Worm (Caenorhabditis elegans) whole organism, L4 larva: ENCODE measurements around the gene Y61B8A.6.

Experiments
- D1046.2 ChIP-seq: fragments of 200-800 bp; sonication (Bioruptor generic); IDR thresholded peaks from 2 replicates; pipeline ENCODE4 v1.3.6; 2022; ENCODE audit warnings: missing genetic modification characterization, missing compliant biosample characterization
- F49E8.2 ChIP-seq: sonication (generic microtip); optimal IDR thresholded peaks from 2 replicates; lab custom pipeline; 2016; ENCODE audit warnings: missing compliant biosample characterization, mild to moderate bottlenecking, missing genetic modification characterization, borderline replicate concordance
- Y48G9A.11 ChIP-seq: fragments of 200-800 bp; sonication (Bioruptor generic); IDR thresholded peaks from 2 replicates; pipeline ENCODE4 v1.3.6; 2022; ENCODE audit warnings: missing genetic modification reagents, missing genetic modification characterization, missing compliant biosample characterization
- Y75B8A.6 ChIP-seq: fragments of 200-800 bp; sonication (Bioruptor generic); IDR thresholded peaks from 2 replicates; pipeline ENCODE4 v1.3.6; 2022; ENCODE audit warnings: missing genetic modification reagents, missing genetic modification characterization, missing compliant biosample characterization
- aha-1 ChIP-seq: fragments of 150-350 bp; peaks from one replicate; lab custom pipeline; 2014; ENCODE audit warnings: missing biosample characterization, missing genetic modification characterization
- ama-1 ChIP-seq: fragments of 150-350 bp; optimal IDR thresholded peaks from 2 replicates; lab custom pipeline; 2014; ENCODE audit warnings: inconsistent platforms, mixed read lengths
- ceh-20 ChIP-seq: fragments of 200-800 bp; sonication (Bioruptor generic); IDR thresholded peaks from 2 replicates; pipeline ENCODE4 v1.3.6; 2022; ENCODE audit warnings: missing genetic modification reagents, missing genetic modification characterization, missing compliant biosample characterization
- ceh-32 ChIP-seq: sonication (generic microtip); optimal IDR thresholded peaks from 2 replicates; lab custom pipeline; 2016; ENCODE audit warnings: mild to moderate bottlenecking, missing genetic modification characterization, missing compliant biosample characterization; ENCODE audit not compliant: poor library complexity
- ceh-62 ChIP-seq: sonication (generic microtip); optimal IDR thresholded peaks from 2 replicates; lab custom pipeline; 2017; ENCODE audit warnings: missing biosample characterization, missing genetic modification characterization
- dpl-1 ChIP-seq: fragments of 150-350 bp; optimal IDR thresholded peaks from 2 replicates; lab custom pipeline; 2014; ENCODE audit warnings: missing biosample characterization, missing genetic modification reagents, missing genetic modification characterization
- hlh-30 ChIP-seq: sonication (generic microtip); optimal IDR thresholded peaks from 2 replicates; lab custom pipeline; 2017; ENCODE audit warnings: antibody characterized with exemption, mild to moderate bottlenecking, missing genetic modification characterization, missing compliant biosample characterization; ENCODE audit not compliant: insufficient read depth
- hmg-1.1 ChIP-seq: fragments of 200-800 bp; sonication (Bioruptor generic); IDR thresholded peaks from 2 replicates; pipeline ENCODE4 v1.3.6; 2022; ENCODE audit warnings: missing genetic modification reagents, missing genetic modification characterization, missing compliant biosample characterization
- lim-7 ChIP-seq: fragments of 200-800 bp; sonication (Bioruptor generic); IDR thresholded peaks from 2 replicates; pipeline ENCODE4 v1.3.6; 2022; ENCODE audit warnings: missing genetic modification characterization, missing compliant biosample characterization
- lin-15B ChIP-seq: fragments of 150-350 bp; sonication (generic microtip); optimal IDR thresholded peaks from 3 replicates; lab custom pipeline; 2014; ENCODE audit warnings: missing biosample characterization, missing genetic modification characterization
- lin-29 ChIP-seq: fragments of 200-800 bp; sonication (Bioruptor generic); IDR thresholded peaks from 2 replicates; pipeline ENCODE4 v1.3.6; 2022; ENCODE audit warnings: missing genetic modification reagents, missing genetic modification characterization, missing compliant biosample characterization
- lin-38 ChIP-seq: fragments of 200-800 bp; sonication (Bioruptor generic); IDR thresholded peaks from 2 replicates; pipeline ENCODE4 v1.3.6; 2022; ENCODE audit warnings: missing genetic modification reagents, missing genetic modification characterization, missing compliant biosample characterization
- lin-39 ChIP-seq: fragments of 150-350 bp; optimal IDR thresholded peaks from 2 replicates; lab custom pipeline; 2014; ENCODE audit warnings: missing biosample characterization, missing genetic modification reagents, missing genetic modification characterization
- lir-3 ChIP-seq: sonication (generic microtip); optimal IDR thresholded peaks from 2 replicates; lab custom pipeline; 2016; ENCODE audit warnings: mild to moderate bottlenecking, missing genetic modification characterization, missing compliant biosample characterization
- madf-5 ChIP-seq, 2 experiments: fragments of 200-800 bp; sonication (Bioruptor generic); IDR thresholded peaks; 2 replicates each; pipeline ENCODE4 v1.3.6; 2022; ENCODE audit warnings: missing compliant biosample characterization in 2 of 2, missing genetic modification characterization in 2 of 2
- madf-9 ChIP-seq: fragments of 200-800 bp; sonication (Bioruptor generic); conservative IDR thresholded peaks from 2 replicates; pipeline ENCODE4 v1.3.6; 2022; ENCODE audit warnings: missing genetic modification reagents, missing genetic modification characterization, missing compliant biosample characterization
- mdt-29 ChIP-seq: fragments of 200-800 bp; sonication (Bioruptor generic); IDR thresholded peaks from 2 replicates; pipeline ENCODE4 v1.3.6; 2022; ENCODE audit warnings: missing genetic modification reagents, missing genetic modification characterization, missing compliant biosample characterization
- mes-2 ChIP-seq: sonication (generic microtip); optimal IDR thresholded peaks from 2 replicates; lab custom pipeline; 2016; ENCODE audit warnings: missing genotype, mild to moderate bottlenecking, missing genetic modification characterization, missing compliant biosample characterization; ENCODE audit not compliant: poor library complexity, severe bottlenecking
- nhr-111 ChIP-seq: fragments of 200-800 bp; sonication (Bioruptor generic); optimal IDR thresholded peaks from 2 replicates; lab custom pipeline; 2018; ENCODE audit warnings: mild to moderate bottlenecking, missing genetic modification characterization, missing compliant biosample characterization
- nhr-237 ChIP-seq: sonication (generic microtip); optimal IDR thresholded peaks from 2 replicates; lab custom pipeline; 2017; ENCODE audit warnings: missing biosample characterization, missing genetic modification characterization
- nhr-48 ChIP-seq: sonication (generic microtip); optimal IDR thresholded peaks from 2 replicates; lab custom pipeline; 2016; ENCODE audit warnings: mild to moderate bottlenecking, missing genetic modification characterization, missing compliant biosample characterization
- nhr-77 ChIP-seq: fragments of 150-350 bp; optimal IDR thresholded peaks from 2 replicates; lab custom pipeline; 2014; ENCODE audit warnings: missing biosample characterization, missing genetic modification characterization
- rbr-2 ChIP-seq: sonication (generic microtip); optimal IDR thresholded peaks from 2 replicates; lab custom pipeline; 2016; ENCODE audit warnings: missing genotype, missing genetic modification characterization, missing compliant biosample characterization
- set-16 ChIP-seq: fragments of 200-800 bp; sonication (Bioruptor generic); IDR thresholded peaks from 2 replicates; pipeline ENCODE4 v1.3.6; 2022; ENCODE audit warnings: missing genetic modification reagents, missing genetic modification characterization, missing compliant biosample characterization
- snpc-4 ChIP-seq: fragments of 150-350 bp; optimal IDR thresholded peaks from 2 replicates; lab custom pipeline; 2014; ENCODE audit warnings: missing biosample characterization, missing genetic modification characterization
- spr-3 ChIP-seq: fragments of 200-800 bp; sonication (Bioruptor generic); optimal IDR thresholded peaks from 2 replicates; lab custom pipeline; 2018; ENCODE audit warnings: mild to moderate bottlenecking, missing genetic modification characterization, missing compliant biosample characterization
- tag-97 ChIP-seq: fragments of 200-800 bp; sonication (Bioruptor generic); IDR thresholded peaks from 2 replicates; pipeline ENCODE4 v1.3.6; 2022; ENCODE audit warnings: missing genetic modification characterization, missing compliant biosample characterization
- tra-1 ChIP-seq: fragments of 200-800 bp; sonication (Bioruptor generic); IDR thresholded peaks from 2 replicates; pipeline ENCODE4 v1.3.6; 2022; ENCODE audit warnings: missing genetic modification reagents, missing genetic modification characterization, missing compliant biosample characterization
- unc-130 ChIP-seq: sonication (generic microtip); optimal IDR thresholded peaks from 2 replicates; lab custom pipeline; 2016; ENCODE audit warnings: missing genetic modification reagents, missing genetic modification characterization, missing compliant biosample characterization
- unc-39 ChIP-seq: sonication (generic microtip); optimal IDR thresholded peaks from 2 replicates; lab custom pipeline; 2017; ENCODE audit warnings: missing biosample characterization, missing genetic modification characterization
- zip-11 ChIP-seq: fragments of 200-800 bp; sonication (Bioruptor generic); IDR thresholded peaks from 2 replicates; pipeline ENCODE4 v1.3.6; 2022; ENCODE audit warnings: missing genetic modification characterization, missing compliant biosample characterization
- zip-2 ChIP-seq: fragments of 150-350 bp; optimal IDR thresholded peaks from 2 replicates; lab custom pipeline; 2014; ENCODE audit warnings: missing biosample characterization, missing genetic modification characterization
- ztf-11 ChIP-seq: fragments of 150-350 bp; optimal IDR thresholded peaks from 2 replicates; lab custom pipeline; 2014; ENCODE audit warnings: missing biosample characterization, missing genetic modification characterization

Y61B8A.6 gene

DNA sequence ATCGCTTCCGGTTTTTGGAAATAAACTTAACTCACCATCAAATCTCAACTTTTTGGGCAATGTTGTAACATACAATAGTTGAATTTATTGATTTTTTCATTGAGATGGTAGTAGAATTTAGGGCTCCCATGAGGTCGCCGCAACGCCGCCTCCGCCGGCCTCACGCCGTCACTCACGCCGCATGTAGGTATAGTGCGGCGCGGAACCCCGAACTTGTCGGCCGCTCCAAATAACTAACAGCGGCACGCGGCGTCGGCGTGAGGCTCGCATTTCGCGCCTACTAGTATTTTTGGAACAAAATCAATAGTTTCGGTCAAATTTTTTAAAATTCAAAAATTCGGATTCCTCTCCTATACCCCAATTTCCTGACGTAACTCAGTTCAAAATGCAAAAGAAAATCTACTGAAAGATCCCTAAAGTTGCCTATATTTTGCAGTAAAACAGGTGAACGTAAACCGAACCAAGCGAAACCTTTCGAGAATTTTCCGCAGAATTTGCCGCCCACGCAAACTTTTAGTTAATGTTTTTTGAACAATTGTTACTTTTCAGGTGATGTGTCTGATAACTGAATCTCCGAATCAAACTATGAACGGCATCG lies at the start of gene Y61B8A.6:
Gene Y61B8A.6 (plus strand): TSS at position 548 of the 598 bp plus-strand sequence.
- TF ChIP-seq aha-1 (tag; lab: Kevin White, UChicago) (no peak), ceh-20 (no peak), ceh-62 (tag; lab: Kevin White, UChicago) (no peak), Y48G9A.11 (GFP tag; lab: Robert Waterston, UW) (no peak), spr-3 (GFP tag; lab: Kevin White, UChicago) (no peak), lin-39 (tag; lab: Kevin White, UChicago) (no peak), set-16 (peak; percentile 73), ztf-11 (tag; lab: Kevin White, UChicago) (no peak)

DNA sequence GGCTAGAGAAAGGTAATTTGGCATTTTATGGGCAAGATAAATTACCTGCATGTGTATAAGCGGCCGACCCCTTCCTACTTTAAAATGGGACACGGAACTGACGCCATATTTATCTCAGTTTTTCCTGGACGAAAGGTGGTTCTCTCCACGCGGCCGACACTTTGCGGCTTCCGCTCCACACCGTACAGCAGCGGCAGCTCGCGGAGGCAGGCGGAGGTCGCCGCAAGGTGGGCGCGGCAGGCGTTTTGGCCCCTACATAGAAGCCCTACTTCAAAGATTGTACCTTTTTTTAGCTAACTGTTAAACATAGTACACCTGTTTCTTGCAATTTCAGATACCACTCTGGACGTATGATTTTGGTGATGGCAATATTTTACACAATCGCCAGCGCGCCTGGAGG lies 45.2 kb upstream of the Y61B8A.6 start:
- TF ChIP-seq set-16, result peak; percentile 92
- TF ChIP-seq lin-38 (GFP tag; lab: Robert Waterston, UW), result no peak
- no peak for TF ChIP-seq unc-39 (tag; lab: Kevin White, UChicago)

ce11 chrV:17208045-17208444 lies 43.7 kb upstream of the Y61B8A.6 start, which contains the start of gene Y68A4A.13:
TSS of gene Y68A4A.13 (minus strand) at chrV:17208145.
- TF ChIP-seq lim-7 (GFP tag; lab: Robert Waterston, UW) (no peak), aha-1 (tag; lab: Kevin White, UChicago) (peak; percentile 44), madf-5 (GFP tag; IDR thresholded peaks at IDR 0.05; lab: Robert Waterston, UW) (no peak), zip-11 (GFP tag; lab: Robert Waterston, UW) (no peak)

DNA sequence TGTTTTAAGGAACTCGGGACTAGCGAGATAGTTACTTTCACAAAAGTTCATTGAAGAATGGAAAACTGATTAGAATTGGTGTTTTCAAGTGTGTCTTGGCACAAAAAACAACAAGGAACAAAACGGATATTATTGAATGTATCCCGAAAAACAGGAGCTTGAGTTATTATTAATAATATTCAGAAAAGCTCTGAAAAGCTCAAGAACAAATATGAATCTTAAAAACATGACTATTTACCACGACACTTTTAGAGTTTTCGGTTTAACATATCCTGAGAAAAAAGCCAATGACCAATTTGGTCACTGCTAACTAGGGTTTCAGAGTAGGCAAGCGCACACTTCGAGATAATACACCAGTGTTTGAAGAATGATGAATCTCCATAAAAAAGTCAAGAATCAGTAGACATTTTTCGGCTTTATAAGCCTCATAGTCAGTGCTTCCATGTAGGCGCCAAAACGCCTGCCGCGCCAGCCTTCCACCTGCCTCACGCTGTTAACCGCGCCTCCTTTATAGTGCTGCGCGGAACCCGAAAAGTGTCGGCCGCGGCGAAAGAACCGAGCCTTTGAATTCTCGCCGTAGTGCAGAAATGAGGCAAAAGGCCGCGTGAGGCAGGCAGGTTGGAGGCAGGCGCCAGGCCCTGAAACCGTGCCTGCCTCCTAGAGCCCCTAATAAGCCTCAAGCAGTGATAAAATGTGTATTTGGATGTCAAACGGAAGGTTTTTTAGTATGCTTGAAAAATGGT lies 39.6 kb upstream of the Y61B8A.6 start, which contains the start of gene srh-236:
Gene srh-236 (minus strand): TSS at position 51 of the 743 bp plus-strand sequence.
- peak; percentile 86 for TF ChIP-seq set-16
- TF ChIP-seq tag-97 (GFP tag; lab: Robert Waterston, UW), result no peak
- TF ChIP-seq lin-15B (tag; lab: Kevin White, UChicago), result no peak
- TF ChIP-seq zip-11 (GFP tag; lab: Robert Waterston, UW), result no peak

DNA sequence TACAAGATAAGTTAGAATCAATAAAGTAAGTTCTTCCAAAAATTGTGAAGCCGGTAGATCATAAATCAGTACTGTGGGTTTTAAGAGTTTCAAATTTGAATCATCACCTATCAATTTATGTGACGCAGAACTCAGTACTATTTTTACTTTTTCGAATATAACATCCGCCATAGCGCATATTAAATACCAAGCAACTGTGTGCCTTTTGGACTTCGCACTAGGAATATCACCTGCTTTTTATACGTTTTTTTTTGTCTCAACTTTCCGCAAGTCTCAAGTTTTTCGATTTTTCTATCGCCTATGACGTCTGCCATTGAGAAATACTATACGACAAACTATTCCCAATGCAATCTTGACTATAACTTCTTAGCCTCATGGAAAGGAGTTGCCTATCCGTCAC lies 39.0 kb upstream of the Y61B8A.6 start, which contains the start of gene srh-113:
Gene srh-113 (plus strand): TSS at position 301 of the 400 bp plus-strand sequence.
- TF ChIP-seq tra-1, result no peak
- no peak for TF ChIP-seq F49E8.2
- no peak for TF ChIP-seq tag-97 (GFP tag; lab: Robert Waterston, UW)
- no peak for TF ChIP-seq spr-3 (GFP tag; lab: Kevin White, UChicago)
- TF ChIP-seq aha-1 (tag; lab: Kevin White, UChicago), result no peak
- no peak for TF ChIP-seq ama-1 (lab: Kevin White, UChicago)
- TF ChIP-seq mdt-29 (GFP tag; lab: Robert Waterston, UW), result no peak
- TF ChIP-seq nhr-77 (tag; lab: Kevin White, UChicago), result no peak
- no peak for TF ChIP-seq madf-9 (GFP tag; lab: Robert Waterston, UW)
- no peak for TF ChIP-seq zip-2 (tag; lab: Kevin White, UChicago)
- no peak for TF ChIP-seq ceh-32 (tag; lab: Kevin White, UChicago)
- no peak for TF ChIP-seq madf-5 (GFP tag; IDR thresholded peaks at IDR 0.05; lab: Robert Waterston, UW)

DNA sequence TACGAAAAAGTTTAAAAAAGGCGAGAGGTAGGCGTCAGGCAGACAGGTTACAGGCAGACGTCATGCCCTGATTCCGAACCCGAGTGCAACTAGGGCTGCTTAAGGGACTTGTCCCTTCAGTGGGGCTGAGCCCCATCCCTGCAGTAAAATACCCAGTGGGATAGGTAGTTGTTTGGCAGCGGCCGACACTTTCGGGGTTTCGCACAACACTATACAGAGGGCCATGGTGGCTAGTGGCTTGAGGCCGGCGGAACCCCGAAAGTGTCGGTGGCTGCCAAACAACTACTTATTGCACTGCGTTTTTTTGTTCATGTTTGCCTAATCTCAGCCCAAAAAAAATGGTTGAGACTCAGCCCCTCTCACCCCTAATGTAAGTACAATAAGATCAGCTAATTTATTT lies 36.1 kb upstream of the Y61B8A.6 start:
- TF ChIP-seq unc-130 (GFP tag; lab: Kevin White, UChicago) (no peak), madf-5 (GFP tag; IDR thresholded peaks at IDR 0.05; lab: Robert Waterston, UW) (0 out of 4 replicates have a peak, but pooled peaks of 1 of the 2 experiments have one; percentile 12)

ce11 chrV:17217690-17218089 lies 34.0 kb upstream of the Y61B8A.6 start, which contains the start of gene srbc-62:
TSS of gene srbc-62 (plus strand) at chrV:17217990.
- TF ChIP-seq D1046.2 (GFP tag; lab: Robert Waterston, UW) (no peak), F49E8.2 (no peak), snpc-4 (tag; lab: Kevin White, UChicago) (no peak), rbr-2 (tag; lab: Kevin White, UChicago) (no peak), lir-3 (tag; lab: Kevin White, UChicago) (no peak), tag-97 (GFP tag; lab: Robert Waterston, UW) (no peak), lin-29 (GFP tag; lab: Robert Waterston, UW) (no peak), mes-2 (tag; lab: Kevin White, UChicago) (no peak), Y75B8A.6 (no peak), nhr-111 (GFP tag; lab: Kevin White, UChicago) (no peak), hlh-30 (tag; lab: Kevin White, UChicago) (no peak), hmg-1.1 (GFP tag; lab: Robert Waterston, UW) (no peak), nhr-48 (tag; lab: Kevin White, UChicago) (no peak), madf-9 (GFP tag; lab: Robert Waterston, UW) (no peak), dpl-1 (GFP tag; lab: Kevin White, UChicago) (no peak), nhr-237 (tag; lab: Kevin White, UChicago) (no peak), spr-3 (GFP tag; lab: Kevin White, UChicago) (no peak)
